Worm (Caenorhabditis elegans): ENCODE data around the gene tsp-18.

tsp-18 gene

DNA sequence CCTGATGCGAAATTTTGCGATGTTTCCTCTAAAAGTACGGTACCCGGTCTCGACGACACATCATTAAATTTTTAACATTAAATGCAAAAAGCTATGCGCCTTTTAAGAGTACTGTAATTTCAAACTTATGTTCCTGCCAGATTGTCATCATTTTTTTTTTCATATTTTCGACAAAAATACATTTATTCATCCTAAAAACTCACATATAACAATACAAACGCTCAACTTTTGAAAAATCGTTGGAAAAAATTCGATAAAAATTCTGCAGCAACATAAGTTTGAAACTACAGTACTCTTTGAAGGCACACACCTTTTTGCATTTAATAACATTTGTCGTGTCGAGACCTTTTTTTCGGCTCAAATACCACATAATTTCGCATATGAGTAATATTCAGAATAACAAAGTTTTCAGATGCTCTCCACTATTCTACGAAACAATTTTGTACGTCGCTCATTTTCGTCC is 12.7 kb downstream of the tsp-18 start, which contains the start of gene frh-1:
Gene frh-1, plus strand, starts transcription at position 413 of the 463 bp plus-strand sequence.
- TF ChIP-seq nhr-23 (tag; optimal IDR thresholded peaks at IDR 0.05) (no peak), nhr-77 (tag; optimal IDR thresholded peaks at IDR 0.05) (no peak), nhr-10 (tag; optimal IDR thresholded peaks at IDR 0.05) (no peak), mab-5 (tag; optimal IDR thresholded peaks at IDR 0.05) (no peak), lin-39 (tag; optimal IDR thresholded peaks at IDR 0.05) (no peak), unc-39 (tag; optimal IDR thresholded peaks at IDR 0.05) (no peak), mdl-1 (tag; optimal IDR thresholded peaks at IDR 0.05) (no peak), ama-1 (optimal IDR thresholded peaks at IDR 0.05) (no peak), gmeb-1 (tag; optimal IDR thresholded peaks at IDR 0.05) (no peak), peb-1 (tag; optimal IDR thresholded peaks at IDR 0.05) (no peak), nhr-6 (tag; optimal IDR thresholded peaks at IDR 0.05) (no peak), R02D3.7 (tag; optimal IDR thresholded peaks at IDR 0.05) (no peak), nhr-12 (tag; optimal IDR thresholded peaks at IDR 0.05) (no peak), lsy-2 (tag; optimal IDR thresholded peaks at IDR 0.05) (no peak), elt-3 (tag; optimal IDR thresholded peaks at IDR 0.05) (no peak), Y55F3AM.14 (GFP tag; optimal IDR thresholded peaks at IDR 0.05) (no peak)

DNA sequence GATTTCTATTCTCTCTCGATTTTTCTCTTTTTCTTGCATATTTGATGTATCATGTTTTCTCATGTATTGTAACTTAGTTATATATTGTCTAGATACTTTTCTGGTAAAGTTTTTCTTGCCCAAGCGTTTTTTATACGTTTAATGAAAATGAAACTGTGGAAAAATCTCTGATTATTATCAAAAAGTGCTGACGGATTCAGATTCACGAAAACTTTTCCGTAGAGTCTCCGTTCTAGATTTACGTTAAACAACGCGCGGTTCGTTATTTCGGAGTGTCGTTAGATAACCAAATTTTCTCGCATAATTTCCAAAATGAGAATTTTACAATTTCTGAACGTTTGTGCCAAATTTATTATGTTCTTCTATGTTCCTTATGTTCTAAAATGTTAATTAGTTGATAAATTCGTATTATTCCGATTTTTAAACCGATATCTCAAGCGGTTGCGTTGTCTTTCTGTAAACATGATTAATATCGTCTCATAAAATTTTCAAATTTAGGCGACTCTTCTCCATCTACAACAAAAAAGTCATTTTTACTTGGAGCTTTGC is 13.9 kb downstream of the tsp-18 start, which contains the start of gene ptp-2:
Gene ptp-2, plus strand, starts transcription at position 499 of the 549 bp plus-strand sequence.
- TF ChIP-seq unc-55 (GFP tag; optimal IDR thresholded peaks at IDR 0.05) (peak; percentile 48), nhr-21 (tag; optimal IDR thresholded peaks at IDR 0.05) (no peak), nhr-6 (tag; optimal IDR thresholded peaks at IDR 0.05) (no peak), unc-39 (tag; optimal IDR thresholded peaks at IDR 0.05) (no peak), ama-1 (optimal IDR thresholded peaks at IDR 0.05) (peak; percentile 19), sma-9 (GFP tag; optimal IDR thresholded peaks at IDR 0.05) (no peak), sma-9 (tag; optimal IDR thresholded peaks at IDR 0.05) (no peak), lin-11 (tag; optimal IDR thresholded peaks at IDR 0.05) (no peak), C34F6.9 (tag; optimal IDR thresholded peaks at IDR 0.05) (peak; percentile 69), mdl-1 (tag; optimal IDR thresholded peaks at IDR 0.05) (no peak), ztf-4 (tag; optimal IDR thresholded peaks at IDR 0.05) (peak; percentile 49), egl-27 (tag; optimal IDR thresholded peaks at IDR 0.05) (no peak), nhr-12 (tag; optimal IDR thresholded peaks at IDR 0.05) (no peak), dmd-4 (tag; optimal IDR thresholded peaks at IDR 0.05) (no peak), nhr-77 (tag; optimal IDR thresholded peaks at IDR 0.05) (no peak), unc-62 (GFP tag; optimal IDR thresholded peaks at IDR 0.05) (no peak), aly-2 (tag; optimal IDR thresholded peaks at IDR 0.05) (no peak), elt-1 (tag; optimal IDR thresholded peaks at IDR 0.05) (no peak), sem-4 (tag; optimal IDR thresholded peaks at IDR 0.05) (no peak), mab-5 (tag; optimal IDR thresholded peaks at IDR 0.05) (no peak), R02D3.7 (tag; optimal IDR thresholded peaks at IDR 0.05) (no peak), snpc-4 (tag; optimal IDR thresholded peaks at IDR 0.05) (no peak), nhr-10 (tag; optimal IDR thresholded peaks at IDR 0.05) (no peak), Y55F3AM.14 (GFP tag; optimal IDR thresholded peaks at IDR 0.05) (no peak), nhr-25 (tag; optimal IDR thresholded peaks at IDR 0.05) (no peak), peb-1 (tag; optimal IDR thresholded peaks at IDR 0.05) (no peak), lsy-2 (tag; optimal IDR thresholded peaks at IDR 0.05) (peak in 1 of 2 experiments; percentile 66), elt-3 (tag; optimal IDR thresholded peaks at IDR 0.05) (no peak), ZK546.5 (tag; optimal IDR thresholded peaks at IDR 0.05) (no peak), gmeb-1 (tag; optimal IDR thresholded peaks at IDR 0.05) (peak; percentile 25), lin-13 (GFP tag; optimal IDR thresholded peaks at IDR 0.05) (peak; percentile 19), ceh-82 (tag; optimal IDR thresholded peaks at IDR 0.05) (no peak), nhr-129 (tag; optimal IDR thresholded peaks at IDR 0.05) (peak; percentile 38), mbf-1 (tag; optimal IDR thresholded peaks at IDR 0.05) (no peak)

DNA sequence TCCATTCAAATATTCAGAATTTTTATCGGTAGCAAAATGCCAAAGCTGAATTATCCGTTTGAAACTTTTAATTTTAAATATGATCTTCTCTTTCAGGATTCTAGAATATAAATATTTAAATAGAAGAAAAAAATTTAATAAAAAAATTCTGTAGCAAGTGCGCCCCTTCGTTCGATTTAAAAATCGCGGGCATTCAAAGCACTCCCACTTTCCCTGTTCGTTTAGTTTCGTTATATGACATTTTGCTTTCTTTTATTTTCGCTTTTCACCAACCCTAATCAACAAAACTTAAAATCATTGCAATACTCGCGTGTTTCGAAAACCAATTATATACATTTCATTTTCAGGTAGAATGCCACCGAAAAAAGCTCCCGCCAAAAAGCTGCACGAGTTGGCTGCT is 17.3 kb downstream of the tsp-18 start, which contains the start of gene vrk-1:
Gene vrk-1, plus strand, starts transcription at position 348 of the 400 bp plus-strand sequence.
- TF ChIP-seq nhr-77 (tag; optimal IDR thresholded peaks at IDR 0.05) (no peak), mab-5 (tag; optimal IDR thresholded peaks at IDR 0.05) (no peak), nhr-11 (tag; optimal IDR thresholded peaks at IDR 0.05) (no peak), nhr-23 (tag; optimal IDR thresholded peaks at IDR 0.05) (no peak)

DNA sequence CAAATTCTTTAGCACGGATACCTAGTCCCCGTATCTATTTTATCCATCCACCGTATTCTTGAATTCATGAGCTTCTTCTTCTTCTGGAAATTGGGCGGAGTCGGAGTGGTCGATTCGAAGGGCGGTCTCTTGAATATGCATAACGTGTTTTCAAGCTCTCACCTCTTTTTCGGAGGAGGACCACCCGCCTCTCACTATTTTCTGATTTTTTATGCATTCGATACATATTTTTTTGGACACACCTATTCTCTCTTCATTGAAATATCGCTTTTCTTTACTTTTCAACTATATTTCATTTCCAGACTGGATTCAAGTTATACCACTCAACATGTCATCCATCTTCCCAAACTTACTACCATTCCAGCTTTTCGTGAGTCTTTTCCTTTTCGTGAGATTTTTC is 24.1 kb downstream of the tsp-18 start, which contains the start of gene egl-44:
Gene egl-44, plus strand, starts transcription at position 301 of the 400 bp plus-strand sequence.
- TF ChIP-seq nhr-12 (tag; optimal IDR thresholded peaks at IDR 0.05) (no peak), lin-13 (GFP tag; optimal IDR thresholded peaks at IDR 0.05) (no peak), nhr-10 (tag; optimal IDR thresholded peaks at IDR 0.05) (no peak), snpc-4 (tag; optimal IDR thresholded peaks at IDR 0.05) (no peak), F13H6.1 (tag; optimal IDR thresholded peaks at IDR 0.05) (no peak)

All from whole organism, L2 larva.